Fruit fly (Drosophila melanogaster) whole organism, adult: ENCODE data around the gene Rcd4.

Experiments used
- CG11617 ChIP-seq: fragments of 200-800 bp; sonication (Bioruptor generic); optimal IDR thresholded peaks from 2 replicates; lab custom pipeline; 2017; ENCODE audit warnings: mild to moderate bottlenecking, missing biosample characterization, missing genetic modification reagents, missing genetic modification characterization
- CG12768 ChIP-seq: fragments of 200-800 bp; sonication (Bioruptor generic); optimal IDR thresholded peaks from 2 replicates; lab custom pipeline; 2017; ENCODE audit warnings: missing biosample characterization, missing genetic modification characterization, mild to moderate bottlenecking, moderate library complexity, missing genetic modification reagents
- CG14711 ChIP-seq: fragments of 200-800 bp; sonication (Bioruptor generic); optimal IDR thresholded peaks from 2 replicates; lab custom pipeline; 2018; ENCODE audit warnings: missing biosample characterization, mild to moderate bottlenecking, missing genetic modification characterization, moderate library complexity
- CG1620 ChIP-seq: fragments of 200-800 bp; sonication (Bioruptor generic); optimal IDR thresholded peaks from 2 replicates; lab custom pipeline; 2016; ENCODE audit warnings: missing biosample characterization, missing genetic modification characterization
- CG33017 ChIP-seq: fragments of 200-800 bp; sonication (Bioruptor generic); optimal IDR thresholded peaks from 2 replicates; lab custom pipeline; 2018; ENCODE audit warnings: missing biosample characterization, mild to moderate bottlenecking, missing genetic modification characterization, moderate library complexity
- CG5204 ChIP-seq: fragments of 200-800 bp; sonication (Bioruptor generic); optimal IDR thresholded peaks from 2 replicates; lab custom pipeline; 2016; ENCODE audit warnings: missing biosample characterization, missing genetic modification characterization
- CG7045 ChIP-seq: fragments of 200-800 bp; sonication (Bioruptor generic); optimal IDR thresholded peaks from 2 replicates; lab custom pipeline; 2017; ENCODE audit warnings: missing biosample characterization, mild to moderate bottlenecking, missing genetic modification characterization
- CG7101 ChIP-seq: fragments of 200-800 bp; sonication (Bioruptor generic); optimal IDR thresholded peaks from 2 replicates; lab custom pipeline; 2018; ENCODE audit warnings: missing biosample characterization, mild to moderate bottlenecking, missing genetic modification characterization, moderate library complexity
- Clk ChIP-seq: fragments of 200-800 bp; sonication (Bioruptor generic); optimal IDR thresholded peaks from 2 replicates; lab custom pipeline; 2017; ENCODE audit warnings: missing biosample characterization, missing genetic modification characterization
- Crg-1 ChIP-seq: fragments of 200-800 bp; sonication (Bioruptor generic); optimal IDR thresholded peaks from 2 replicates; lab custom pipeline; 2016; ENCODE audit warnings: missing biosample characterization, missing genetic modification characterization
- Hr96 ChIP-seq: fragments of 200-800 bp; sonication (Bioruptor generic); optimal IDR thresholded peaks from 2 replicates; lab custom pipeline; 2016; ENCODE audit warnings: missing biosample characterization, missing genetic modification characterization
- Mnt ChIP-seq: fragments of 200-800 bp; sonication (Bioruptor generic); optimal IDR thresholded peaks from 2 replicates; lab custom pipeline; 2016; ENCODE audit warnings: missing biosample characterization, mild to moderate bottlenecking, missing genetic modification characterization
- bab1 ChIP-seq: fragments of 200-800 bp; sonication (Bioruptor generic); optimal IDR thresholded peaks from 3 replicates; lab custom pipeline; 2019; ENCODE audit warnings: missing biosample characterization, mild to moderate bottlenecking, missing genetic modification characterization, moderate library complexity
- cic ChIP-seq: fragments of 200-800 bp; sonication (Bioruptor generic); optimal IDR thresholded peaks from 2 replicates; lab custom pipeline; 2017; ENCODE audit warnings: missing biosample characterization, mild to moderate bottlenecking, missing genetic modification characterization, moderate library complexity
- cnc ChIP-seq, 2 experiments: fragments of >200 bp; optimal IDR thresholded peaks; 2 replicates each; lab custom pipeline; 2017
- kay ChIP-seq: fragments of 200-800 bp; sonication (Bioruptor generic); peaks from one replicate; lab custom pipeline; 2016; ENCODE audit warnings: missing biosample characterization, missing genetic modification characterization, borderline replicate concordance
- ovo ChIP-seq: fragments of 200-800 bp; sonication (Bioruptor generic); optimal IDR thresholded peaks from 2 replicates; lab custom pipeline; 2016; ENCODE audit warnings: missing biosample characterization, missing genetic modification characterization
- pad ChIP-seq: fragments of 200-800 bp; sonication (Bioruptor generic); optimal IDR thresholded peaks from 3 replicates; lab custom pipeline; 2017; ENCODE audit warnings: missing biosample characterization, missing genetic modification characterization, mild to moderate bottlenecking, moderate library complexity, missing genetic modification reagents
- tj ChIP-seq: fragments of 200-800 bp; sonication (Bioruptor generic); optimal IDR thresholded peaks from 3 replicates; lab custom pipeline; 2017; ENCODE audit warnings: missing biosample characterization, mild to moderate bottlenecking, missing genetic modification characterization, moderate library complexity
- toe ChIP-seq: fragments of 200-800 bp; sonication (Bioruptor generic); optimal IDR thresholded peaks from 2 replicates; lab custom pipeline; 2016; ENCODE audit warnings: missing biosample characterization, missing genetic modification characterization

Gene Rcd4

DNA sequence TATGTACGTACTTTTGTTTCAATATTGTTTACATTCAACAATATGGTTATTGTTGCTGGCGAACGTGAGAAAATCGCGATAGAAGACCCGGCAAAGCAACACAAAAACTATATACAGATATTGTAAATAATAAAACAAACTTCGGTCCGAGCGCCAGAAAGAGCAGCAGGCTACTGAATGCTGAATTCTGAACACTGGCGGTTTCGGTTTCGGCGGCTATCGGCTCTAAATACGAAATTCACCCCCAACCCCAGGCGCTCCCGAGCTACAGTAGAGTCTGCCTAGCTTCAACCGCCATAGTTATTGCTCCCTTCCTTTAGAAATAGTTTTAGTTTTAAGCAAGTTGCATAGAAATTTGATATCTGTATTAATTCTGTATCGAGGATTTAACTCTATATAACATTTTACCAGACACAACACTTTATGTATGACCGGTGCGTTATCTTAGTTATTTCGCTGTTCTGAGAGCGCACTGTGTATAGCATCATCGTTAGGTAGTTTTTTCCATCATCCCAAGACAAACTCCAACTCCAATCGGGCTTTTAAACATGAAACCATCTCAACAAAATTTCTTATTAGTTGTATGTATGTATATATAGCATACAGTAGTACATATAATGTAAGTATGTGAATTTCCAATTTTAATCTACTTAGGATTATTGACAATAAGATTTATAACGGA lies 20.2 kb upstream of the Rcd4 start, which contains the start of gene CG7627:
Gene CG7627 (minus strand): TSS at position 197 of the 682 bp plus-strand sequence.
- TF ChIP-seq Hr96 (GFP tag; lab: Kevin White, UChicago) (peak; percentile 85), tj (GFP tag; lab: Kevin White, UChicago) (no peak), CG11617 (peak; percentile 81), cnc (optimal IDR thresholded peaks at IDR 0.05; lab: Kevin White, UChicago) (no peak), pad (GFP tag; lab: Kevin White, UChicago) (peak; percentile 54), CG1620 (GFP tag; lab: Kevin White, UChicago) (peak; percentile 64), CG14711 (tag; lab: Kevin White, UChicago) (peak; percentile 60), toe (GFP tag; lab: Kevin White, UChicago) (peak; percentile 69), ovo (GFP tag; lab: Kevin White, UChicago) (peak; percentile 24), cic (GFP tag; lab: Kevin White, UChicago) (peak; percentile 76), Clk (peak; percentile 54), kay (peak; percentile 72), CG33017 (tag; lab: Kevin White, UChicago) (peak; percentile 39), bab1 (GFP tag; lab: Kevin White, UChicago) (peak; percentile 66), CG12768 (GFP tag; lab: Kevin White, UChicago) (peak; percentile 73), Mnt (GFP tag; lab: Kevin White, UChicago) (peak; percentile 82), CG7101 (tag; lab: Kevin White, UChicago) (peak; percentile 79), CG5204 (GFP tag; lab: Kevin White, UChicago) (peak; percentile 65), CG7045 (peak; percentile 69), Crg-1 (peak; percentile 62)

DNA sequence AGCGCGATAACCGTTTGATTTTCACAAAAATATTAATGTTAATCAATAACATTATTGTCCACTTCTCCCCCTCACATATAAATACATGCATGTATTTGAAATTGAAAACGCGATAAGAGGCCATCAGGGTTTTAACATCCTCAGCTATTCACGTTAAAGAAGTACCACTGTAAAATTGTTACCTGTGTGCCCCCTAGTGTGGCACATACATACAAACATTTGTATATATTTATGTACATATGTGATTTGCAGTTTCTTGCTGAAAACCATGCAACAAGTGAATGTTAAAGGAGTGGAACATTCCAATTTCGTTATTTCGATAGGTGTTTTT lies 19.7 kb upstream of the Rcd4 start:
- no peak for TF ChIP-seq CG33017 (tag; lab: Kevin White, UChicago)
- TF ChIP-seq CG11617: peak; percentile 48
- TF ChIP-seq pad (GFP tag; lab: Kevin White, UChicago): peak; percentile 6

DNA sequence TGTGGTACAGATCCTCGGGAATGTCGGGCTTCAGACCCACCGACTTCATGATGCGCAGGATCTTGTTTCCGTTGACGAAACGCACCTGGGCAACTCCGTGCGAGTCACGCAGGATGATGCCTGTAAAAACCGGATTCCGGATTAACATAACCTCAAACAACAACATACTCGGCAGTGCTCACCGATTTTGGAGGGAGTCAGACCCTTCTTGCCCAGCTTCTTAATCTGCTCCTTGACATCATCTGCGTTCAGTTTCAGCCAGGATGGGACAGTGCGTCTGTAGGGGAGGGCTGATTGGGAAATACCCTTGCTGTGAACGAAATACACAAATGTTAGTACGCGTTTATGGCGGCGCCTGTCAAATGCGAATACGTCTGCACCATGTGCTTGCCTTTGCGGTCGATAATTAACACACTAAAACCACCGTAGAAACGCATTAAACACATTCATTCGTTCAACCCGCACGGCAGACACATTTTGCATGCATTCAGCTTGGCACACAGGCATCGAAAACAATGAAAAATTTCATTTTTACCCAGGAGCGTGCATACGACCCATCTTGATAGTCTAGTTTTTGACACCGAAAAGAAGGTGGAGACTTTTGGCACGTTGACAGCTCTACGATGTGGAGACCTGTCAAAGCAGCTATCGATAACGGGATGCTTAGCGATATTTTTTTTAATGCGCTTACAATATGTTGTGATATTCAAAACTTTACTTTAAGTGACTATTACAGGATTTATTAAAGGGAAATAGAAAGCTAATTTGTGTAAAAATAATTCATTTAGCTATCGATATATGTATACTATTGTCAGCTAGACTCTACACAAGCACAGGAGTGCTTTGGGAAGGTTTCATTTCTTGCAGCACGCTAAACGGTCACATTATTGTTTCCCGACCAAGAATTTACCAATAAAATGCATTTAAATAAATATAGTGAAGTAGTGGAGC lies 18.4 kb upstream of the Rcd4 start, which contains the start of the genes RpS13 and CSN8:
Gene RpS13 (minus strand): TSS at position 657 of the 951 bp plus-strand sequence.
Gene CSN8 (plus strand): TSS at position 850 of the 951 bp plus-strand sequence.
- TF ChIP-seq Mnt (GFP tag; lab: Kevin White, UChicago) (peak; percentile 96), toe (GFP tag; lab: Kevin White, UChicago) (peak; percentile 54), ovo (GFP tag; lab: Kevin White, UChicago) (no peak), CG7101 (tag; lab: Kevin White, UChicago) (peak; percentile 46), CG1620 (GFP tag; lab: Kevin White, UChicago) (peak; percentile 28), tj (GFP tag; lab: Kevin White, UChicago) (no peak), bab1 (GFP tag; lab: Kevin White, UChicago) (peak; percentile 51), Hr96 (GFP tag; lab: Kevin White, UChicago) (peak; percentile 19), Crg-1 (no peak), cic (GFP tag; lab: Kevin White, UChicago) (peak; percentile 37), CG7045 (no peak), CG14711 (tag; lab: Kevin White, UChicago) (peak; percentile 72), pad (GFP tag; lab: Kevin White, UChicago) (peak; percentile 37), CG11617 (peak; percentile 46)

DNA sequence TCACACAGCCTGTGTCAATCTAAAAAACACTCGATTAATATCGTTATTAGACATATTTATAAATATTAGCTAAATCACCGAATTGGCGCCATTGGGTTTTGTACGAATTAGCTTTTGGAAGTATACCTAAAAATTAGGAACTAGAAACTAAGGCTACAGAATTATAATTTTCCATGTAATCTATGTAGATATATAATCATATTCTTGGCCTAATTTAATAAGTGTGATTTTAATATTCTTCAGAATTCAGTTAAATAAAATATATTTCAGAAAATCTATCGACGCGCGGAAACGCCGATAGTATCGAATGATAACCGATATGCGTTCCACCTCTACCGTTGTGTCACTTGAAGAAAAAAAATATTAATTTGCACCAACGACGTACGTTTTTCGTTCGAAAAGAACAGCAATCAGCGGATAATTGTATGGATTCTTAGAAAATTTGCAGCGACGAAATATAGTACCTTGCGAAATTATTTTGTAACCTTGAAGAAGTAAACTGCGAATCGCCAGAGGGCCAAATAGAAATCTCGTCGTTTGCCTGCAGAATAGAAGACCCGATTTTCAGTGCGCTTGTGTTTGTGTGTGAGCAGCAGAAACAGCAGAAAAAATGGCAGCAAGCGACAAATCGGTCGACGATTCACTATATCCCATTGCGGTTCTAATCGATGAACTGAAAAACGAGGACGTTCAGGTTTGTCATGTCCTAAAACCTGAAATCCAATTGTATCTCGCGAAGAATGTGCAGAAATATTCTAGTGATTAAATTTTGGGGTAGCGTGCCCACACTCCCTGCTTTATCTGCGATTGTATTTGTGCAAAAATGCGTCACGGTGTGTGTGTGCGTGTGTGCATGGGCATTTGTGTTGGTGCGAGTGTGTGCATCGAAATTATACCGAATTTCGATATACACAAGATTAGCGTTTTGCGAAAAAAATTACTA lies 16.7 kb upstream of the Rcd4 start, which contains the start of gene Pp2A-29B:
Gene Pp2A-29B (plus strand): TSS at position 338 of the 943 bp plus-strand sequence.
- TF ChIP-seq CG33017 (tag; lab: Kevin White, UChicago) (peak; percentile 25), Hr96 (GFP tag; lab: Kevin White, UChicago) (peak; percentile 45), CG12768 (GFP tag; lab: Kevin White, UChicago) (no peak), Crg-1 (peak; percentile 72), toe (GFP tag; lab: Kevin White, UChicago) (peak; percentile 86), CG5204 (GFP tag; lab: Kevin White, UChicago) (no peak), kay (peak; percentile 66), tj (GFP tag; lab: Kevin White, UChicago) (peak; percentile 34), CG7101 (tag; lab: Kevin White, UChicago) (peak; percentile 45), CG11617 (peak; percentile 37), CG7045 (no peak), Mnt (GFP tag; lab: Kevin White, UChicago) (peak; percentile 45), Clk (no peak), CG14711 (tag; lab: Kevin White, UChicago) (peak; percentile 10), cnc (optimal IDR thresholded peaks at IDR 0.05; lab: Kevin White, UChicago) (no peak), ovo (GFP tag; lab: Kevin White, UChicago) (peak; percentile 58), cic (GFP tag; lab: Kevin White, UChicago) (peak; percentile 70), bab1 (GFP tag; lab: Kevin White, UChicago) (no peak), pad (GFP tag; lab: Kevin White, UChicago) (peak; percentile 27), CG1620 (GFP tag; lab: Kevin White, UChicago) (peak; percentile 60)
